Fruit fly (Drosophila melanogaster): ENCODE data around the gene CG15525.

Gene CG15525

DNA sequence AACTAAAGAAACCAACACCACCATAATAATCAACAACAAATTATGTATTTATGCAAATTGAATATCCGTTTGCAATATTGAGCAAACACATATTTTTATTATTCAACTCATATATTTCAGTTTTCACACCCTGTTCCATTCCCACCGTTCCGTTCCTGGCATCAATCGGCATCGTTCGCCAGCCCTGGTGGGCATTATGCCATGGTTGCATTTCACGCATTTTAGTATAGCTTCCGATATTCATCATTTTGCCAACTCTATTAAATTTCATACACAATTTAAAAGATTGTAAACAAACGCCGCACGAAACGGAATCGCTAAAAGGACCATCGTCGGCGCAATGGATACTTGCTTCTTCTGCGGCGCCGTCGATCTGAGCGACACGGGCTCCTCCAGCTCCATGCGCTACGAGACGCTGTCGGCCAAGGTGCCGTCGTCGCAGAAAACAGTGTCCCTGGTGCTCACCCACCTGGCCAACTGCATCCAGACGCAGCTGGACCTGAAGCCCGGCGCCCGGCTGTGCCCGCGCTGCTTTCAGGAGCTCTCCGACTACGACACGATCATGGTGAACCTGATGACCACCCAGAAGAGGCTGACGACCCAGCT is 45.8 kb upstream of the CG15525 start, which contains the start of gene Sry-delta (continued):
- peak; percentile 26 for TF ChIP-seq CG6813 (GFP tag; optimal IDR thresholded peaks at IDR 0.05)
- peak; percentile 98 for TF ChIP-seq MBD-R2 (GFP tag; IDR thresholded peaks at IDR 0.05)
- TF ChIP-seq Oli (tag; optimal IDR thresholded peaks at IDR 0.05) = no peak
- TF ChIP-seq chif (GFP tag; optimal IDR thresholded peaks at IDR 0.05) = peak; percentile 78 to 80
- peak; percentile 75 for TF ChIP-seq Aef1 (GFP tag; IDR thresholded peaks at IDR 0.05)
- peak; percentile 86 for TF ChIP-seq Ptx1 (GFP tag; IDR thresholded peaks at IDR 0.05)
- TF ChIP-seq CG32532 (GFP tag; IDR thresholded peaks at IDR 0.05) = peak; percentile 88
- no peak for TF ChIP-seq CG31365 (tag; optimal IDR thresholded peaks at IDR 0.05)
- peak; percentile 72 for TF ChIP-seq CG13424 (tag; optimal IDR thresholded peaks at IDR 0.05)
- TF ChIP-seq CG10209 (GFP tag; optimal IDR thresholded peaks at IDR 0.05) = peak; percentile 69
- TF ChIP-seq CG5180 (GFP tag; optimal IDR thresholded peaks at IDR 0.05) = no peak
- no peak for TF ChIP-seq CG1529 (GFP tag; optimal IDR thresholded peaks at IDR 0.05)
- TF ChIP-seq jumu (GFP tag; optimal IDR thresholded peaks at IDR 0.05) = peak; percentile 86
- TF ChIP-seq mld (GFP tag; IDR thresholded peaks at IDR 0.05; ENCODE audit: partially characterized antibody) = peak; percentile 41; the same call in 1 of the 3 replicates
- peak; percentile 69; the same call in 2 of the 3 replicates for TF ChIP-seq ase (GFP tag; IDR thresholded peaks at IDR 0.05)
- TF ChIP-seq NK7.1 (GFP tag; optimal IDR thresholded peaks at IDR 0.05) = peak; percentile 69
- peak; percentile 76 for TF ChIP-seq Meics (GFP tag; optimal IDR thresholded peaks at IDR 0.05)
- peak; percentile 42; the same call in 1 of the 2 replicates for TF ChIP-seq Poxn (GFP tag; IDR thresholded peaks at IDR 0.05)
- TF ChIP-seq D (optimal IDR thresholded peaks at IDR 0.05) = no peak
- TF ChIP-seq D (GFP tag; optimal IDR thresholded peaks at IDR 0.05) = peak; percentile 37
- peak; percentile 83 for TF ChIP-seq Dek (tag; optimal IDR thresholded peaks at IDR 0.05)
- no peak for TF ChIP-seq pita (GFP tag; optimal IDR thresholded peaks at IDR 0.05)
- TF ChIP-seq CG4424 (GFP tag; optimal IDR thresholded peaks at IDR 0.05) = peak; percentile 85
- TF ChIP-seq CG8089 (GFP tag; optimal IDR thresholded peaks at IDR 0.05) = peak; percentile 70
- peak; percentile 73 for TF ChIP-seq CG17328 (GFP tag; IDR thresholded peaks at IDR 0.05)
- peak; percentile 96 for TF ChIP-seq sens (GFP tag)
- no peak for TF ChIP-seq sc (optimal IDR thresholded peaks at IDR 0.05)
- peak; percentile 19 for TF ChIP-seq sc (GFP tag; optimal IDR thresholded peaks at IDR 0.05)
- peak; percentile 78 for TF ChIP-seq Camta (GFP tag; optimal IDR thresholded peaks at IDR 0.05)
- TF ChIP-seq fd102C (GFP tag; optimal IDR thresholded peaks at IDR 0.05) = peak; percentile 44
- TF ChIP-seq CG11398 (GFP tag; optimal IDR thresholded peaks at IDR 0.05) = peak; percentile 70
- no peak for TF ChIP-seq Asciz (GFP tag; optimal IDR thresholded peaks at IDR 0.05)
- no peak for TF ChIP-seq sqz (GFP tag; optimal IDR thresholded peaks at IDR 0.05)
- TF ChIP-seq Gsc (GFP tag; IDR thresholded peaks at IDR 0.05) = no peak
- TF ChIP-seq CG34422 (GFP tag; IDR thresholded peaks at IDR 0.05) = peak; percentile 84
- no peak for TF ChIP-seq lov (optimal IDR thresholded peaks at IDR 0.05)
- TF ChIP-seq lov (GFP tag; IDR thresholded peaks at IDR 0.05) = peak; percentile 64; the same call in 2 of the 3 replicates
- TF ChIP-seq CG10979 (tag; optimal IDR thresholded peaks at IDR 0.05) = peak; percentile 59
- peak; percentile 83 for TF ChIP-seq CG2712 (tag; optimal IDR thresholded peaks at IDR 0.05)
- peak; percentile 60 for TF ChIP-seq psq (GFP tag; optimal IDR thresholded peaks at IDR 0.05)
- TF ChIP-seq CG3281 (GFP tag; optimal IDR thresholded peaks at IDR 0.05) = peak; percentile 82
- peak; percentile 79 for TF ChIP-seq CG1792 (GFP tag; optimal IDR thresholded peaks at IDR 0.05)
- TF ChIP-seq lbe (GFP tag; optimal IDR thresholded peaks at IDR 0.05) = peak; percentile 68
- TF ChIP-seq CG1832 (GFP tag; optimal IDR thresholded peaks at IDR 0.05) = no peak
- peak; percentile 71 for TF ChIP-seq CrebB (tag; optimal IDR thresholded peaks at IDR 0.05)
- TF ChIP-seq Sox100B (GFP tag; optimal IDR thresholded peaks at IDR 0.05) = no peak
- no peak for TF ChIP-seq tio (GFP tag; optimal IDR thresholded peaks at IDR 0.05)
- peak; percentile 81 for TF ChIP-seq nmo (GFP tag; optimal IDR thresholded peaks at IDR 0.05)
- TF ChIP-seq CG12071 (GFP tag; optimal IDR thresholded peaks at IDR 0.05) = no peak
- TF ChIP-seq HLHmδ (GFP tag; optimal IDR thresholded peaks at IDR 0.05) = peak; percentile 18
- peak; percentile 100 for TF ChIP-seq CG7928 (GFP tag; optimal IDR thresholded peaks at IDR 0.05)
